Worm (Caenorhabditis elegans): ENCODE data around the gene prcc-1.

The prcc-1 gene

DNA sequence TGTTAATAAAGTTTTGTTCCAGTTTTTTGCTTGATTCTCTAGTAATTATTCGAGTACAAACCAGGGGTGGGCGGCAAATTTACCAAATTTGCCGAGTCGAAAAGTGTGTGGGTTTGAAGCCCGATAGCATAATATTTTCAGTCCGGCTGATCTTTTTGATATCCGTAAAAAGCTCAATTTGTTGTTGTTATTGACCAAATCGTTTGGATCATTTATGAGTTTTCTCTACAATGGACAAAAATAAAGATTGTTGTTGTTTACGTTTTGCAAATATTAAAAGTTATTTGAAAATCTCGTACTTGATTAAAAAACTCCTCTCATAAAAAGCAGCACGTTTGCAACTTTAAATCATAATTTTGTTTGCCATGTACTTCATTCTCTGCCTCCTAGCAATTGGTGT is 37.6 kb downstream of the prcc-1 start, which contains the start of gene scl-1:
Gene scl-1 (plus strand): TSS at position 301 of the 400 bp plus-strand sequence.
- TF ChIP-seq T23F11.4 (GFP tag; optimal IDR thresholded peaks at IDR 0.05) (no peak), hlh-6 (tag; optimal IDR thresholded peaks at IDR 0.05) (no peak), fkh-6 (tag; optimal IDR thresholded peaks at IDR 0.05) (no peak), unc-55 (GFP tag; optimal IDR thresholded peaks at IDR 0.05) (no peak), ceh-24 (tag; optimal IDR thresholded peaks at IDR 0.05) (no peak), ceh-14 (tag; optimal IDR thresholded peaks at IDR 0.05) (no peak), tbx-7 (tag; optimal IDR thresholded peaks at IDR 0.05) (no peak), ceh-31 (tag; optimal IDR thresholded peaks at IDR 0.05) (no peak), gmeb-2 (tag; optimal IDR thresholded peaks at IDR 0.05) (no peak), sox-2 (GFP tag; IDR thresholded peaks at IDR 0.05) (no peak), K02D7.2 (tag; optimal IDR thresholded peaks at IDR 0.05) (no peak), fax-1 (tag; optimal IDR thresholded peaks at IDR 0.05) (no peak), che-1 (tag; optimal IDR thresholded peaks at IDR 0.05) (no peak), fkh-10 (GFP tag; optimal IDR thresholded peaks at IDR 0.05) (no peak), Y22D7AL.16 (tag; optimal IDR thresholded peaks at IDR 0.05) (no peak), elt-4 (tag; optimal IDR thresholded peaks at IDR 0.05) (no peak), ceh-30 (tag; optimal IDR thresholded peaks at IDR 0.05) (no peak), lin-11 (tag; optimal IDR thresholded peaks at IDR 0.05) (no peak), ceh-19 (GFP tag; optimal IDR thresholded peaks at IDR 0.05) (no peak)

DNA sequence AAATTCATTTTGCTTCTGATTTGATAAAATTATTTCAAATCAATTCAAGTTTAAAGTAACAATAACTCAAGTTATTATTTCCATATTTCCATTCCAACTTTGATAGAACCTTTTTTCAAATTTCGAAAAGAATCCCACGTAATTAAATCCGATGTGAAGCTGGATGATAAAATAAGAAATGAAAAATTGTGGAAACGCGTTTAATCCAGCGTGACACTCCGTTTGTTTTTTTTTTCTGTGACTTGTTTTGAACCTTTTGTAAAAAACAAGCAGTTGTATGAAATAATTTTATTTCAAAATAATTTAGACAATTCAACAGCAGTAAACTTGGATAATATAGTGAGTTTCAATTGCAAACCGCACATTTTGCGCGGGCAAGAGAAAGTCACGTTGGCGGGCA is 41.0 kb downstream of the prcc-1 start, which contains the start of gene F49E11.7:
Gene F49E11.7 (plus strand): TSS at position 301 of the 400 bp plus-strand sequence.
- TF ChIP-seq elt-2 (tag; optimal IDR thresholded peaks at IDR 0.05) (no peak), lin-11 (tag; optimal IDR thresholded peaks at IDR 0.05) (no peak), ceh-14 (tag; optimal IDR thresholded peaks at IDR 0.05) (no peak), odd-2 (tag; optimal IDR thresholded peaks at IDR 0.05) (no peak), ceh-9 (tag; optimal IDR thresholded peaks at IDR 0.05) (no peak), C38D4.7 (GFP tag; optimal IDR thresholded peaks at IDR 0.05) (no peak), npax-4 (tag; optimal IDR thresholded peaks at IDR 0.05) (no peak), nhr-11 (tag; optimal IDR thresholded peaks at IDR 0.05) (no peak)

DNA sequence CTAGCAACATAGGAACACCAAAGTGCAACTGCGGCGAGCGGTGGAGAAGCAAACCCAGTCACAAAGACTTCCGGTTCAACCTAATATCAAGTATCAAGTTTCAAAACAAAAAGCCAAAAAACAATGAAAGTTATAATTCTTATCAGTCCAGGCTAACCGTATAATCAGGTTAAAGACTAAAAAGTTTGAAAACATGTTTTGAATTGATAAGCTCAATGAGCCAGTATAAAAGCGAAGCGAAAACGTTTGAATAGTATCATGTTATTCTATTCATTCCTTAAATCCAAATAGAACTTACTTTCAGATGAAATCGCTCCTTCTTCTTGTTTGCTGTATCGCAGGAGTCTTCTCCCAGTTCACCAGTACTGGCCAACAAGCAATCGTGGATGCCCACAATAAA is 42.5 kb downstream of the prcc-1 start, which contains the start of gene scl-11:
Gene scl-11 (plus strand): TSS at position 301 of the 400 bp plus-strand sequence.
- TF ChIP-seq madf-2 (tag; optimal IDR thresholded peaks at IDR 0.05) (no peak), hlh-8 (tag; optimal IDR thresholded peaks at IDR 0.05) (no peak), gmeb-2 (tag; optimal IDR thresholded peaks at IDR 0.05) (no peak), npax-4 (tag; optimal IDR thresholded peaks at IDR 0.05) (no peak), nhr-232 (tag; optimal IDR thresholded peaks at IDR 0.05) (no peak), ceh-30 (tag; optimal IDR thresholded peaks at IDR 0.05) (no peak), tbx-2 (tag; optimal IDR thresholded peaks at IDR 0.05) (no peak), ceh-45 (GFP tag; IDR thresholded peaks at IDR 0.05) (no peak), ahr-1 (tag; optimal IDR thresholded peaks at IDR 0.05) (no peak), sdc-2 (tag; optimal IDR thresholded peaks at IDR 0.05) (no peak), ceh-31 (tag; optimal IDR thresholded peaks at IDR 0.05) (no peak), Y22D7AL.16 (tag; optimal IDR thresholded peaks at IDR 0.05) (no peak), ets-4 (tag; optimal IDR thresholded peaks at IDR 0.05) (no peak), sox-4 (tag; optimal IDR thresholded peaks at IDR 0.05) (no peak), C08G9.2 (tag; optimal IDR thresholded peaks at IDR 0.05) (no peak), pqm-1 (tag; optimal IDR thresholded peaks at IDR 0.05) (no peak), pax-1 (tag; optimal IDR thresholded peaks at IDR 0.05) (no peak), ceh-9 (tag; optimal IDR thresholded peaks at IDR 0.05) (no peak), rnt-1 (tag; optimal IDR thresholded peaks at IDR 0.05) (no peak), ceh-2 (tag; optimal IDR thresholded peaks at IDR 0.05) (no peak)

DNA sequence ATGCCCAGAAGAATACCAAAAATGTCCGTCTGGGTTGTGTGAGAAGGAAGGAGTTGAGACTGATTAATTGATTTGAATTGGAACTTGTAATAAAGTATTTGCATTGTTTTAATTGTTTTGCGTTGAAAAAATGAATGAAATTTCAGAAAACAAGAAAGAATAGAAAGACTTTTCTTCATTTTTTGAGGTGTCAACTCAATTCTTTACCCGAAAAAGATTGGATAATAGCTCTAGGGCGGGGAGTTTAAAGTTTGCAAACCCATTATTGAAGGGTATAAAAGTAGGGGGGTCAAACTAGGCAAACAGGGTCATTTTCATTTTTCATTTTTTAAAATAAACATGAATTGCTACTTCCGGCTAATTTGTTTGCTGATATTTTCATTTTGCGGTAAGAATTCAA is 45.4 kb downstream of the prcc-1 start, which contains the start of gene scl-10:
Gene scl-10 (plus strand): TSS at position 301 of the 400 bp plus-strand sequence.
- TF ChIP-seq pqm-1 (tag; optimal IDR thresholded peaks at IDR 0.05) = no peak
- no peak for TF ChIP-seq fkh-6 (tag; optimal IDR thresholded peaks at IDR 0.05)
- TF ChIP-seq C08G9.2 (tag; optimal IDR thresholded peaks at IDR 0.05) = no peak
- TF ChIP-seq ama-1 (optimal IDR thresholded peaks at IDR 0.05) = no peak
- TF ChIP-seq unc-42 (tag; optimal IDR thresholded peaks at IDR 0.05) = no peak
- no peak for TF ChIP-seq mec-3 (tag; optimal IDR thresholded peaks at IDR 0.05; ENCODE audit: borderline replicate concordance)
- no peak for TF ChIP-seq nhr-232 (tag; optimal IDR thresholded peaks at IDR 0.05)
- no peak for TF ChIP-seq sox-4 (tag; optimal IDR thresholded peaks at IDR 0.05)
- TF ChIP-seq sox-2 (GFP tag; IDR thresholded peaks at IDR 0.05) = no peak
- no peak for TF ChIP-seq elt-4 (tag; optimal IDR thresholded peaks at IDR 0.05)
- TF ChIP-seq sdc-2 (tag; optimal IDR thresholded peaks at IDR 0.05) = no peak
- TF ChIP-seq fax-1 (tag; optimal IDR thresholded peaks at IDR 0.05) = no peak
- TF ChIP-seq madf-2 (tag; optimal IDR thresholded peaks at IDR 0.05) = no peak
- no peak for TF ChIP-seq K02D7.2 (tag; optimal IDR thresholded peaks at IDR 0.05)
- TF ChIP-seq syd-9 (tag; optimal IDR thresholded peaks at IDR 0.05) = no peak
- TF ChIP-seq ceh-31 (tag; optimal IDR thresholded peaks at IDR 0.05) = no peak
- TF ChIP-seq hlh-13 (GFP tag; optimal IDR thresholded peaks at IDR 0.05) = no peak
- TF ChIP-seq rnt-1 (tag; optimal IDR thresholded peaks at IDR 0.05) = no peak
- TF ChIP-seq pat-9 (tag; optimal IDR thresholded peaks at IDR 0.05) = no peak
